Fruit fly (Drosophila melanogaster) whole organism, wandering third instar larva: Measurements from ENCODE around the gene Atg8a.

Source experiments
- CG32264 ChIP-seq: fragments of 200-800 bp; sonication (Bioruptor generic); optimal IDR thresholded peaks from 2 replicates; lab custom pipeline; 2016; ENCODE audit warnings: missing biosample characterization, missing genetic modification characterization
- CG9705 ChIP-seq: fragments of 200-800 bp; sonication (Bioruptor generic); optimal IDR thresholded peaks from 2 replicates; lab custom pipeline; 2018; ENCODE audit warnings: missing biosample characterization, mild to moderate bottlenecking, missing genetic modification characterization
- CrebA ChIP-seq: fragments of 200-800 bp; sonication (Bioruptor generic); optimal IDR thresholded peaks from 2 replicates; lab custom pipeline; 2016; ENCODE audit warnings: missing biosample characterization, mild to moderate bottlenecking, missing genetic modification characterization, borderline replicate concordance
- Dfd ChIP-seq: fragments of >200 bp; optimal IDR thresholded peaks from 2 replicates; lab custom pipeline; 2017; ENCODE audit warnings: missing biosample characterization, missing genetic modification characterization
- Dif ChIP-seq: fragments of 200-275, 200-300 bp; sonication (Bioruptor generic); optimal IDR thresholded peaks from 2 replicates; lab custom pipeline; 2018; ENCODE audit warnings: missing biosample characterization, missing genetic modification characterization; ENCODE audit not compliant: partially characterized antibody
- HLH106 ChIP-seq: fragments of 200-800 bp; optimal IDR thresholded peaks from 3 replicates; lab custom pipeline; 2019; ENCODE audit warnings: missing biosample characterization, mild to moderate bottlenecking, missing genetic modification characterization, moderate library complexity
- Hnf4 ChIP-seq: fragments of 200-800 bp; sonication (Bioruptor generic); optimal IDR thresholded peaks from 2 replicates; lab custom pipeline; 2016; ENCODE audit warnings: missing biosample characterization, mild to moderate bottlenecking, missing genetic modification characterization
- Hr83 ChIP-seq: fragments of 200-300 bp; sonication (Bioruptor generic); optimal IDR thresholded peaks from 2 replicates; lab custom pipeline; 2016; ENCODE audit warnings: missing biosample characterization, mild to moderate bottlenecking, missing genetic modification characterization, moderate library complexity; ENCODE audit not compliant: poor library complexity, severe bottlenecking
- Jra ChIP-seq: sonication (Bioruptor generic); optimal IDR thresholded peaks from 2 replicates; lab custom pipeline; 2016; ENCODE audit warnings: missing biosample characterization, missing genetic modification characterization
- Mio ChIP-seq: sonication (Bioruptor generic); optimal IDR thresholded peaks from 2 replicates; lab custom pipeline; 2016; ENCODE audit warnings: missing biosample characterization, missing genetic modification characterization
- N ChIP-seq: fragments of >200 bp; optimal IDR thresholded peaks from 2 replicates; lab custom pipeline; 2018; ENCODE audit warnings: missing biosample characterization, missing external identifiers, missing genetic modification characterization
- OdsH ChIP-seq: fragments of 200-800 bp; sonication (Bioruptor generic); optimal IDR thresholded peaks from 2 replicates; lab custom pipeline; 2016; ENCODE audit warnings: missing biosample characterization, mild to moderate bottlenecking, missing genetic modification characterization
- Rel ChIP-seq, 2 experiments: fragments of 200-800 bp; sonication (Bioruptor generic) in 1 of 2; optimal IDR thresholded peaks; 2 replicates in 1 of 2; 3 replicates in 1 of 2; lab custom pipeline; 2016 to 2019; ENCODE audit warnings: mild to moderate bottlenecking in 2 of 2, missing biosample characterization in 2 of 2, missing genetic modification characterization in 2 of 2, moderate library complexity in 1 of 2
- Sp1 ChIP-seq: fragments of 200-800 bp; sonication (Bioruptor generic); optimal IDR thresholded peaks from 3 replicates; lab custom pipeline; 2019; ENCODE audit warnings: missing biosample characterization, mild to moderate bottlenecking, missing genetic modification characterization, moderate library complexity
- Vsx2 ChIP-seq: fragments of 200-300, 225-300 bp; sonication (Bioruptor generic); optimal IDR thresholded peaks from 2 replicates; lab custom pipeline; 2018; ENCODE audit warnings: missing biosample characterization, missing genetic modification characterization; ENCODE audit not compliant: partially characterized antibody
- br ChIP-seq: fragments of 200-800 bp; sonication (Bioruptor generic); optimal IDR thresholded peaks from 2 replicates; lab custom pipeline; 2016; ENCODE audit warnings: missing biosample characterization, missing genetic modification characterization
- brk ChIP-seq: fragments of 200-800 bp; sonication (Bioruptor generic); optimal IDR thresholded peaks from 2 replicates; lab custom pipeline; 2016; ENCODE audit warnings: missing biosample characterization, mild to moderate bottlenecking, missing genetic modification characterization
- dl ChIP-seq, 2 experiments: fragments of 175-275, 200-275 bp in 1 of 2; fragments of 200-275 bp in 1 of 2; sonication (Bioruptor generic); optimal IDR thresholded peaks; lab custom pipeline; 2018; ENCODE audit warnings: mild to moderate bottlenecking in 2 of 2, missing biosample characterization in 2 of 2, missing genetic modification characterization in 2 of 2, moderate library complexity in 2 of 2; ENCODE audit not compliant: partially characterized antibody in 2 of 2, insufficient read depth in 1 of 2
- dmrt93B ChIP-seq: fragments of 200-800 bp; sonication (Bioruptor generic); optimal IDR thresholded peaks from 2 replicates; lab custom pipeline; 2018; ENCODE audit warnings: missing biosample characterization, mild to moderate bottlenecking, missing genetic modification characterization
- ey ChIP-seq: fragments of 200-800 bp; sonication (Bioruptor generic); optimal IDR thresholded peaks from 2 replicates; lab custom pipeline; 2016; ENCODE audit warnings: missing biosample characterization, missing genetic modification characterization
- foxo ChIP-seq, 2 experiments: fragments of 200-800 bp; sonication (Bioruptor generic); optimal IDR thresholded peaks; 2 replicates in 1 of 2; 3 replicates in 1 of 2; lab custom pipeline; 2016 to 2017; ENCODE audit warnings: missing biosample characterization in 2 of 2, missing genetic modification characterization in 2 of 2
- fru ChIP-seq: fragments of 200-800 bp; sonication (Bioruptor generic); optimal IDR thresholded peaks from 3 replicates; lab custom pipeline; 2016; ENCODE audit warnings: missing biosample characterization, mild to moderate bottlenecking, missing genetic modification characterization
- h ChIP-seq: fragments of 200-800 bp; sonication (Bioruptor generic); optimal IDR thresholded peaks from 3 replicates; lab custom pipeline; 2016; ENCODE audit warnings: missing biosample characterization, mild to moderate bottlenecking, missing genetic modification characterization
- jim ChIP-seq: fragments of 175-275, 200-325 bp; sonication (Bioruptor generic); optimal IDR thresholded peaks from 2 replicates; lab custom pipeline; 2016; ENCODE audit warnings: missing biosample characterization, mild to moderate bottlenecking, missing genetic modification characterization
- lola ChIP-seq: fragments of >200 bp; optimal IDR thresholded peaks from 2 replicates; lab custom pipeline; 2017; ENCODE audit warnings: missing biosample characterization, missing genetic modification characterization
- pan ChIP-seq: fragments of >200 bp; optimal IDR thresholded peaks from 2 replicates; lab custom pipeline; 2017
- psq ChIP-seq: fragments of 200-800 bp; sonication (Bioruptor generic); optimal IDR thresholded peaks from 3 replicates; lab custom pipeline; 2017; ENCODE audit warnings: missing biosample characterization, mild to moderate bottlenecking, missing genetic modification characterization, moderate library complexity
- rgr ChIP-seq: fragments of 200-800 bp; sonication (Bioruptor generic); optimal IDR thresholded peaks from 3 replicates; lab custom pipeline; 2016; ENCODE audit warnings: missing biosample characterization, mild to moderate bottlenecking, missing genetic modification characterization
- sage ChIP-seq: fragments of 200-800 bp; sonication (Bioruptor generic); optimal IDR thresholded peaks from 2 replicates; lab custom pipeline; 2016; ENCODE audit warnings: missing biosample characterization, mild to moderate bottlenecking, missing genetic modification characterization
- sv ChIP-seq: fragments of 200-800 bp; sonication (Bioruptor generic); optimal IDR thresholded peaks from 3 replicates; lab custom pipeline; 2016; ENCODE audit warnings: missing biosample characterization, missing genetic modification characterization
- tai ChIP-seq: sonication (Bioruptor generic); optimal IDR thresholded peaks from 2 replicates; lab custom pipeline; 2016; ENCODE audit warnings: missing biosample characterization, missing genetic modification characterization
- woc ChIP-seq: sonication (Bioruptor generic); optimal IDR thresholded peaks from 2 replicates; lab custom pipeline; 2016; ENCODE audit warnings: missing biosample characterization, mild to moderate bottlenecking, missing genetic modification characterization

Gene Atg8a

dm6 chrX:10814113-10814512 is 46.0 kb upstream of the Atg8a start:
- TF ChIP-seq Dfd (no peak), Hnf4 (GFP tag; lab: Kevin White, UChicago) (no peak), Dif (GFP tag; lab: Kevin White, UChicago) (peak; percentile 35), dl (GFP tag; optimal IDR thresholded peaks at IDR 0.05; lab: Kevin White, UChicago; ENCODE audit: insufficient read depth in 1 of 2, partially characterized antibody in 2 of 2) (peak in 1 of 2 experiments; percentile 2), woc (no peak), fru (GFP tag; lab: Kevin White, UChicago) (no peak), pan (no peak)

dm6 chrX:10808684-10809083 is 40.5 kb upstream of the Atg8a start:
- TF ChIP-seq woc (no peak), lola (no peak), psq (GFP tag; lab: Kevin White, UChicago) (peak; percentile 54)

dm6 chrX:10806718-10807412 is 38.7 kb upstream of the Atg8a start:
- TF ChIP-seq Mio (GFP tag; lab: Kevin White, UChicago): no peak
- peak; percentile 38 for TF ChIP-seq Rel (GFP tag; optimal IDR thresholded peaks at IDR 0.05; lab: Kevin White, UChicago)
- TF ChIP-seq Rel (tag; optimal IDR thresholded peaks at IDR 0.05; lab: Kevin White, UChicago): peak; percentile 36
- peak; percentile 73 for TF ChIP-seq Dif (GFP tag; lab: Kevin White, UChicago)
- peak; percentile 84 for TF ChIP-seq Vsx2 (GFP tag; lab: Kevin White, UChicago)
- TF ChIP-seq CrebA (GFP tag; lab: Kevin White, UChicago): peak; percentile 15
- peak; percentile 9 for TF ChIP-seq HLH106
- no peak for TF ChIP-seq Hr83 (GFP tag; lab: Kevin White, UChicago)
- no peak for TF ChIP-seq ey (GFP tag; lab: Kevin White, UChicago)
- TF ChIP-seq Sp1 (GFP tag; lab: Kevin White, UChicago): no peak
- TF ChIP-seq Hnf4 (GFP tag; lab: Kevin White, UChicago): peak; percentile 16
- TF ChIP-seq psq (GFP tag; lab: Kevin White, UChicago): peak; percentile 45
- peak; percentile 17 to 35 for TF ChIP-seq dl (GFP tag; optimal IDR thresholded peaks at IDR 0.05; lab: Kevin White, UChicago; ENCODE audit: insufficient read depth in 1 of 2, partially characterized antibody in 2 of 2)

DNA sequence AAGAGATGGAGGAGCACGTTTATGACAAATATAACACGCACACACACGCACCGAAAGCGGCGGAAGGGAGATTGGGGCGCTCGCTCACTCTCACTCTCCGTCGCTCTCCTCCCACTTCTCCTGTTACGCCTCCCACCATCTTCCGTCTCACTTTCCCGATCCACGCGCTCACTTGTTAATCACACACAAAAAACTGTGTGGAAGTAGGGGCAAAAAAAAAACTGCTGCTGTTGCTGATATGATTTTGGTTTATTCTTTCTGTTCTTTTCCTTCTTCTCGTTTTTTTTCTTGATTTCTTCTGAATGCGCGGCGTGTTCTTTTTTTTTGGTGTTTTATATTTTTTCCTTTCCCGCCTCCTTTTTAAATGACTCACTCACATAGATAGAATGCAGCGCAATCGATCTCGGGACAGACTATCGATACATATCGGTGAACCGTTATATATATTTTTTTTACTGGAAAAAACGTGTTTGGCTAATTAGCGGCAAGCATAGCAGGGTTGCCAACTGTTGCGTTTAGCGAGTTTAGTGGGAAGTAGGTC is 37.6 kb upstream of the Atg8a start:
- TF ChIP-seq Vsx2 (GFP tag; lab: Kevin White, UChicago) (peak; percentile 96), dl (GFP tag; optimal IDR thresholded peaks at IDR 0.05; lab: Kevin White, UChicago; ENCODE audit: insufficient read depth in 1 of 2, partially characterized antibody in 2 of 2) (peak; percentile 65 to 73), brk (GFP tag; lab: Kevin White, UChicago) (no peak), Mio (GFP tag; lab: Kevin White, UChicago) (peak; percentile 6), HLH106 (peak; percentile 7), dmrt93B (GFP tag; lab: Kevin White, UChicago) (peak; percentile 17), N (GFP tag; lab: Kevin White, UChicago) (no peak), Hnf4 (GFP tag; lab: Kevin White, UChicago) (peak; percentile 13), CG32264 (peak; percentile 16), br (GFP tag; lab: Kevin White, UChicago) (peak; percentile 51), foxo (GFP tag; optimal IDR thresholded peaks at IDR 0.05; lab: Kevin White, UChicago) (peak in 1 of 2 experiments; percentile 13), jim (GFP tag; lab: Kevin White, UChicago) (peak; percentile 88), psq (GFP tag; lab: Kevin White, UChicago) (peak; percentile 95), h (peak; percentile 83), Hr83 (GFP tag; lab: Kevin White, UChicago) (no peak), fru (GFP tag; lab: Kevin White, UChicago) (peak; percentile 10), OdsH (GFP tag; lab: Kevin White, UChicago) (peak; percentile 11), tai (no peak), CG9705 (GFP tag; lab: Kevin White, UChicago) (no peak), rgr (no peak), woc (no peak), Jra (GFP tag; lab: Kevin White, UChicago) (peak; percentile 23), sv (GFP tag; lab: Kevin White, UChicago) (no peak), sage (GFP tag; lab: Kevin White, UChicago) (peak; percentile 68), CrebA (GFP tag; lab: Kevin White, UChicago) (peak; percentile 93), Sp1 (GFP tag; lab: Kevin White, UChicago) (peak; percentile 86), Rel (GFP tag; optimal IDR thresholded peaks at IDR 0.05; lab: Kevin White, UChicago) (peak; percentile 69), Rel (tag; optimal IDR thresholded peaks at IDR 0.05; lab: Kevin White, UChicago) (peak; percentile 76), ey (GFP tag; lab: Kevin White, UChicago) (no peak), pan (no peak), Dif (GFP tag; lab: Kevin White, UChicago) (peak; percentile 63)
